Fruit fly (Drosophila melanogaster): ENCODE data around the gene stai.

The stai gene

dm6 chr2L:6051212-6051621 lies 49.0 kb upstream of the stai start (continued):
- TF ChIP-seq Six4 (GFP tag; optimal IDR thresholded peaks at IDR 0.05): peak; percentile 93
- TF ChIP-seq tio (GFP tag; optimal IDR thresholded peaks at IDR 0.05): no peak
- TF ChIP-seq sna (GFP tag; IDR thresholded peaks at IDR 0.05; ENCODE audit: partially characterized antibody): no peak
- peak; percentile 95 for TF ChIP-seq CG33557 (GFP tag; optimal IDR thresholded peaks at IDR 0.05)
- peak; percentile 98 for TF ChIP-seq CG12071 (GFP tag; optimal IDR thresholded peaks at IDR 0.05)
- TF ChIP-seq sob (GFP tag; IDR thresholded peaks at IDR 0.05): peak; percentile 96
- no peak for TF ChIP-seq zen2 (GFP tag; IDR thresholded peaks at IDR 0.05; ENCODE audit: partially characterized antibody)
- peak; percentile 97 for TF ChIP-seq CG12659 (GFP tag; optimal IDR thresholded peaks at IDR 0.05)
- TF ChIP-seq corto (GFP tag; optimal IDR thresholded peaks at IDR 0.05): peak; percentile 92
- TF ChIP-seq dpn (GFP tag; optimal IDR thresholded peaks at IDR 0.05): peak; percentile 94
- peak; percentile 58; the same call in 1 of the 2 replicates for TF ChIP-seq CG6272 (GFP tag; IDR thresholded peaks at IDR 0.05)
- no peak for TF ChIP-seq abd-A (tag; optimal IDR thresholded peaks at IDR 0.05)
- peak; percentile 79 for TF ChIP-seq ac (GFP tag; optimal IDR thresholded peaks at IDR 0.05)
- TF ChIP-seq lbe (GFP tag; optimal IDR thresholded peaks at IDR 0.05): peak; percentile 93
- TF ChIP-seq ham (GFP tag; IDR thresholded peaks at IDR 0.05): peak; percentile 61; the same call in 1 of the 2 replicates
- TF ChIP-seq CG11456 (GFP tag; IDR thresholded peaks at IDR 0.05): peak; percentile 93
- peak; percentile 95 for TF ChIP-seq Xbp1 (GFP tag; optimal IDR thresholded peaks at IDR 0.05)
- peak; percentile 92 for TF ChIP-seq fd3F (GFP tag; optimal IDR thresholded peaks at IDR 0.05)
- peak; percentile 95 for TF ChIP-seq Sox102F (GFP tag; optimal IDR thresholded peaks at IDR 0.05)
- peak; percentile 10 for TF ChIP-seq pzg (GFP tag; optimal IDR thresholded peaks at IDR 0.05)
- no peak for TF ChIP-seq CG1832 (GFP tag; optimal IDR thresholded peaks at IDR 0.05)
- TF ChIP-seq z (GFP tag; IDR thresholded peaks at IDR 0.05): peak; percentile 64; the same call in 2 of the 3 replicates
- TF ChIP-seq Oaz (GFP tag; IDR thresholded peaks at IDR 0.05): peak; percentile 90
- no peak for TF ChIP-seq D (optimal IDR thresholded peaks at IDR 0.05)
- TF ChIP-seq D (GFP tag; optimal IDR thresholded peaks at IDR 0.05): peak; percentile 93
- TF ChIP-seq odd (GFP tag; optimal IDR thresholded peaks at IDR 0.05): peak; percentile 97
- peak; percentile 94 for TF ChIP-seq CG17385 (GFP tag; optimal IDR thresholded peaks at IDR 0.05)
- TF ChIP-seq CG5953 (GFP tag; IDR thresholded peaks at IDR 0.05): peak; percentile 90
- TF ChIP-seq CG3407 (GFP tag; optimal IDR thresholded peaks at IDR 0.05): peak; percentile 92
- peak; percentile 92 for TF ChIP-seq CG1529 (GFP tag; optimal IDR thresholded peaks at IDR 0.05)
- peak; percentile 90 for TF ChIP-seq fd96Cb (tag; optimal IDR thresholded peaks at IDR 0.05)
- TF ChIP-seq nerfin-1 (tag; optimal IDR thresholded peaks at IDR 0.05): peak; percentile 95
- peak; percentile 55; the same call in 1 of the 2 replicates for TF ChIP-seq CG4360 (GFP tag; IDR thresholded peaks at IDR 0.05)
- peak; percentile 97 for TF ChIP-seq CG10147 (GFP tag; optimal IDR thresholded peaks at IDR 0.05)
- peak; percentile 88 for TF ChIP-seq CG11696 (GFP tag; IDR thresholded peaks at IDR 0.05)
- peak; percentile 77 for TF ChIP-seq CG13123 (GFP tag; optimal IDR thresholded peaks at IDR 0.05)
- peak; percentile 73 for TF ChIP-seq ro (GFP tag; IDR thresholded peaks at IDR 0.05)
- peak; percentile 5 to 77 for TF ChIP-seq insv (GFP tag; optimal IDR thresholded peaks at IDR 0.05)
- TF ChIP-seq CG6854 (GFP tag; optimal IDR thresholded peaks at IDR 0.05): peak; percentile 97
- peak; percentile 95 for TF ChIP-seq ATbp (GFP tag; optimal IDR thresholded peaks at IDR 0.05)
- peak; percentile 96 for TF ChIP-seq CG33213 (GFP tag; optimal IDR thresholded peaks at IDR 0.05)
- TF ChIP-seq Dbx (GFP tag; IDR thresholded peaks at IDR 0.05): peak; percentile 96
- TF ChIP-seq CG11560 (tag; IDR thresholded peaks at IDR 0.05): peak; percentile 56; the same call in 2 of the 3 replicates
- TF ChIP-seq sr (GFP tag; IDR thresholded peaks at IDR 0.05): peak; percentile 75; the same call in 2 of the 3 replicates
- TF ChIP-seq CG18599 (GFP tag; optimal IDR thresholded peaks at IDR 0.05): peak; percentile 99
- TF ChIP-seq CG17829 (tag; optimal IDR thresholded peaks at IDR 0.05): peak; percentile 97
- peak; percentile 96 for TF ChIP-seq nmo (GFP tag; optimal IDR thresholded peaks at IDR 0.05)
- no peak for TF ChIP-seq lov (optimal IDR thresholded peaks at IDR 0.05)
- peak; percentile 89 for TF ChIP-seq lov (GFP tag; IDR thresholded peaks at IDR 0.05)
- TF ChIP-seq CG11504 (tag; optimal IDR thresholded peaks at IDR 0.05): peak; percentile 95
- TF ChIP-seq dan (GFP tag; IDR thresholded peaks at IDR 0.05): no peak

Measured in whole organism, embryonic.